Fruit fly (Drosophila melanogaster): ENCODE data around the gene CG43349.

CG43349 gene

dm6 chr2L:1172704-1173107 lies 27.3 kb upstream of the CG43349 start, which contains the start of the genes Charon and CG4887:
TSS of gene Charon (minus strand) at chr2L:1172805.
TSS of gene CG4887 (plus strand) at chr2L:1173009.
- TF ChIP-seq peb (GFP tag; IDR thresholded peaks at IDR 0.05) (peak; percentile 60), NC2β (GFP tag; optimal IDR thresholded peaks at IDR 0.05) (peak; percentile 79), Trl (optimal IDR thresholded peaks at IDR 0.05) (no peak), Trl (GFP tag; optimal IDR thresholded peaks at IDR 0.05) (peak; percentile 86), CG3726 (GFP tag; IDR thresholded peaks at IDR 0.05) (no peak; the same call in 1 of the 3 replicates), CG16863 (GFP tag; optimal IDR thresholded peaks at IDR 0.05) (peak; percentile 84), da (GFP tag; optimal IDR thresholded peaks at IDR 0.05) (peak; percentile 40), Max (GFP tag; optimal IDR thresholded peaks at IDR 0.05) (peak; percentile 88), Atf6 (GFP tag; IDR thresholded peaks at IDR 0.05) (peak; percentile 75), gcm (GFP tag; optimal IDR thresholded peaks at IDR 0.05) (no peak), CG34224 (GFP tag; IDR thresholded peaks at IDR 0.05; ENCODE audit: partially characterized antibody) (peak; percentile 48; the same call in 2 of the 3 replicates), CG6175 (GFP tag; IDR thresholded peaks at IDR 0.05) (peak; percentile 69; the same call in 2 of the 3 replicates), ems (GFP tag; optimal IDR thresholded peaks at IDR 0.05) (peak; percentile 88), ab (GFP tag; optimal IDR thresholded peaks at IDR 0.05) (peak; percentile 58), ash1 (GFP tag; optimal IDR thresholded peaks at IDR 0.05) (no peak), CG5245 (GFP tag; optimal IDR thresholded peaks at IDR 0.05) (peak; percentile 66), psq (GFP tag; optimal IDR thresholded peaks at IDR 0.05) (peak; percentile 23), tup (GFP tag; optimal IDR thresholded peaks at IDR 0.05) (peak; percentile 35), hth (optimal IDR thresholded peaks at IDR 0.05) (no peak), pzg (GFP tag; optimal IDR thresholded peaks at IDR 0.05) (peak; percentile 51), fd3F (GFP tag; optimal IDR thresholded peaks at IDR 0.05) (peak; percentile 76), Dip3 (GFP tag; optimal IDR thresholded peaks at IDR 0.05) (peak; percentile 91), Ada2b (GFP tag; IDR thresholded peaks at IDR 0.05) (peak; percentile 65), scrt (GFP tag; optimal IDR thresholded peaks at IDR 0.05) (no peak), CG2120 (GFP tag; optimal IDR thresholded peaks at IDR 0.05) (peak; percentile 94), CG6791 (GFP tag; IDR thresholded peaks at IDR 0.05; ENCODE audit: partially characterized antibody) (0 out of 3 replicates have a peak, but pooled peaks have one; percentile 37), Ravus (GFP tag; IDR thresholded peaks at IDR 0.05) (no peak; the same call in 1 of the 2 replicates), zf30C (GFP tag; optimal IDR thresholded peaks at IDR 0.05) (no peak), Dfd (GFP tag; optimal IDR thresholded peaks at IDR 0.05) (no peak), CG10959 (GFP tag; IDR thresholded peaks at IDR 0.05) (peak; percentile 73), CG18599 (GFP tag; optimal IDR thresholded peaks at IDR 0.05) (peak; percentile 87), CG4820 (GFP tag; optimal IDR thresholded peaks at IDR 0.05) (peak; percentile 77), CG14965 (GFP tag; optimal IDR thresholded peaks at IDR 0.05; ENCODE audit: borderline replicate concordance) (no peak), croc (GFP tag; conservative IDR thresholded peaks at IDR 0.05) (peak; percentile 76), CG14710 (tag; optimal IDR thresholded peaks at IDR 0.05) (peak; percentile 86), kay (GFP tag; optimal IDR thresholded peaks at IDR 0.05) (peak; percentile 70), kni (GFP tag; optimal IDR thresholded peaks at IDR 0.05) (no peak), CG11093 (GFP tag; IDR thresholded peaks at IDR 0.05) (peak; percentile 70; the same call in 2 of the 3 replicates), CG15011 (GFP tag; optimal IDR thresholded peaks at IDR 0.05) (no peak), Awh (GFP tag; IDR thresholded peaks at IDR 0.05) (0 out of 2 replicates have a peak, but pooled peaks have one; percentile 19), CG17328 (GFP tag; IDR thresholded peaks at IDR 0.05) (peak; percentile 70), HLH3B (GFP tag; IDR thresholded peaks at IDR 0.05) (peak; percentile 64), NC2α (GFP tag; optimal IDR thresholded peaks at IDR 0.05) (peak; percentile 59), CG7839 (tag; optimal IDR thresholded peaks at IDR 0.05) (no peak), chn (GFP tag; optimal IDR thresholded peaks at IDR 0.05) (peak; percentile 85), seq (GFP tag; IDR thresholded peaks at IDR 0.05) (peak; percentile 69), onecut (GFP tag; IDR thresholded peaks at IDR 0.05) (peak; percentile 56), pan (optimal IDR thresholded peaks at IDR 0.05) (no peak), pan (GFP tag; optimal IDR thresholded peaks at IDR 0.05 in 1 of 2, IDR thresholded peaks at IDR 0.05 in 1 of 2) (peak in 1 of 2 experiments; percentile 83), CG6854 (GFP tag; optimal IDR thresholded peaks at IDR 0.05) (peak; percentile 5), sima (GFP tag; optimal IDR thresholded peaks at IDR 0.05) (no peak), CG11696 (GFP tag; IDR thresholded peaks at IDR 0.05) (no peak)

Measured in whole organism, embryonic.